Worm (Caenorhabditis elegans): ENCODE measurements around the gene W07G4.5.

DNA sequence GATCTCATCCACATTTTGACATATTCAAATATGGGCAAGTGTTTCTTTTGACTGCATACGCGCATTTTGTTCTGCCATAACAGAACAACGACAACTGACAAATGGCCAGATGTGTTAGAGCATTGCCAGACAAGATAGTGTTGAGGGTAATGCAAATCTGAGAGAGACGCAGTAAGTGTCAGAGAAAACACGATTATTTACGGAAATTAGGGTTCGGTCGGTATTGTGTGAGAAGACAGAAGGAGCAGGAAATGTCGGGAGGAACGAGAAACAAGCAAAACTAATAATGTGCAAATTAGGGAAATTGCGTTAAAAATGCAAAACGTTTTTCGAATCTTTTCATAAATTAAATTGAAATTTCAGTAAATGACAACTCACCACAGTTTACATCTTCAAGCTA is 23.3 kb upstream of the W07G4.5 start:
- TF ChIP-seq cog-1 (tag; optimal IDR thresholded peaks at IDR 0.05) (no peak), flt-1 (GFP tag; IDR thresholded peaks at IDR 0.05) (0 out of 2 replicates have a peak, but pooled peaks have one; percentile 11), tab-1 (GFP tag; IDR thresholded peaks at IDR 0.05) (no peak), klf-2 (GFP tag; conservative IDR thresholded peaks at IDR 0.05) (no peak)

Data from whole organism, midembryonic.